Worm (Caenorhabditis elegans) whole organism, L3 larva: ENCODE measurements around the gene fipr-9.

Experiments
- ZK546.5 ChIP-seq: sonication (generic microtip); optimal IDR thresholded peaks from 2 replicates; lab custom pipeline; 2017; ENCODE audit warnings: missing biosample characterization, missing genetic modification characterization
- nfya-1 ChIP-seq: sonication (generic microtip); optimal IDR thresholded peaks from 2 replicates; lab custom pipeline; 2017; ENCODE audit warnings: missing genetic modification characterization, mild to moderate bottlenecking, missing compliant biosample characterization, antibody characterized with exemption, moderate library complexity; ENCODE audit not compliant: insufficient read depth
- nhr-23 ChIP-seq: fragments of 150-350 bp; optimal IDR thresholded peaks from 2 replicates; lab custom pipeline; 2014; ENCODE audit warnings: missing biosample characterization, missing genetic modification reagents, missing genetic modification characterization
- nhr-237 ChIP-seq: fragments of 150-350 bp; optimal IDR thresholded peaks from 2 replicates; lab custom pipeline; 2014; ENCODE audit warnings: missing biosample characterization, missing genetic modification characterization
- nhr-67 ChIP-seq: fragments of 150-350 bp; optimal IDR thresholded peaks from 2 replicates; lab custom pipeline; 2014; ENCODE audit warnings: missing biosample characterization, missing genetic modification characterization
- nhr-77 ChIP-seq: fragments of 150-350 bp; optimal IDR thresholded peaks from 2 replicates; lab custom pipeline; 2014; ENCODE audit warnings: missing biosample characterization, missing genetic modification characterization
- pha-4 ChIP-seq: fragments of 150-350 bp; optimal IDR thresholded peaks from 2 replicates; lab custom pipeline; 2014; ENCODE audit warnings: missing biosample characterization, missing genetic modification reagents, missing genetic modification characterization
- ztf-11 ChIP-seq: fragments of 150-350 bp; optimal IDR thresholded peaks from 2 replicates; lab custom pipeline; 2014; ENCODE audit warnings: missing biosample characterization, missing genetic modification characterization

DNA sequence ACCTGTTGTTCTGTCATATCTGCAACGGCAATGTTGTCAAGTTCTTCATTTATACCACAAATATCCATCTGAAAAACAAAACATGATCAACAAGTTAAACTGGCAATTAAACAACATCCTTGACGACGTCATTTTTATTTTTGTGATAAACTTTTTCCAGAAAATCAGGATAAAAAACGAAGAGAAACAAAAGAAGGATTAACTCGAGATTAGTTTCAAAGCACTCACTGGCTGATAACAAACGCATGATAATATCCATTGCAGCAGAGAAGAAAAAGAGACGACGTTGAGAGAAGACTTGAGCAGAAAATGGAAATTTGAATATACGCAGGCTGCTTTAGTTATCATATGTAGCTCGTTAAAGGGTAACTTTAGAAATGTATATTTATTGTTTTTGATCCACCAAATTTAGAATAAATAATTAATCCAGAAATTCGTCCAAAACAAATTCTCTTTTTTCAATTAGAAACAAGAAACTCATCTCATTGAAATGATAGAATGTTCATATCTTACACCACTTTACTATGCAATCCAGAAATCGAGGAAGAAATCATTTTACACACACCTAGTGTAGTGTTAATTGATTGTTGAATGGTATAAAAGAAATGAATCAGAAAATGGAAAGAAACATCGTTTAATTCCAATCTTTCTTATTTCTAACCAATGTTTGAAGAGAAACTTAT lies 19.8 kb downstream of the fipr-9 start, which contains the start of the genes C12D8.21 and col-148:
- no peak for TF ChIP-seq ztf-11 (tag; lab: Kevin White, UChicago)
- TF ChIP-seq pha-4: no peak
- TF ChIP-seq nhr-23 (tag; lab: Kevin White, UChicago): no peak
- no peak for TF ChIP-seq nhr-77 (tag; lab: Kevin White, UChicago)
- TF ChIP-seq nfya-1 (tag; lab: Kevin White, UChicago): no peak
- no peak for TF ChIP-seq ZK546.5 (tag; lab: Kevin White, UChicago)
- no peak for TF ChIP-seq nhr-67
- no peak for TF ChIP-seq nhr-237
